Worm (Caenorhabditis elegans) whole organism, late embryonic: ENCODE results near the gene gpd-4.
A peak's percentile ranks its signal among the peaks of the same experiment; 100 is the strongest.

Experiments
- C08G9.2 ChIP-seq: sonication (generic microtip); optimal IDR thresholded peaks from 2 replicates; lab custom pipeline; 2016; ENCODE audit warnings: mild to moderate bottlenecking, missing genetic modification characterization, moderate library complexity, missing compliant biosample characterization
- C38D4.7 ChIP-seq: fragments of 200-800 bp; sonication (Bioruptor generic); optimal IDR thresholded peaks from 2 replicates; lab custom pipeline; 2018; ENCODE audit warnings: mild to moderate bottlenecking, missing genetic modification characterization, moderate library complexity, missing compliant biosample characterization
- K02D7.2 ChIP-seq: sonication (generic microtip); optimal IDR thresholded peaks from 2 replicates; lab custom pipeline; 2017; ENCODE audit warnings: mild to moderate bottlenecking, missing genetic modification characterization, missing compliant biosample characterization
- T23F11.4 ChIP-seq: fragments of 200-800 bp; sonication (Bioruptor generic); optimal IDR thresholded peaks from 2 replicates; lab custom pipeline; 2018; ENCODE audit warnings: mild to moderate bottlenecking, missing genetic modification characterization, missing compliant biosample characterization
- ceh-14 ChIP-seq: sonication (generic microtip); optimal IDR thresholded peaks from 2 replicates; lab custom pipeline; 2016; ENCODE audit warnings: missing genotype, missing genetic modification characterization, missing compliant biosample characterization
- ceh-18 ChIP-seq: sonication (generic microtip); optimal IDR thresholded peaks from 2 replicates; lab custom pipeline; 2016; ENCODE audit warnings: missing genetic modification characterization, missing compliant biosample characterization
- ceh-19 ChIP-seq: fragments of 200-800 bp; sonication (Bioruptor generic); optimal IDR thresholded peaks from 2 replicates; lab custom pipeline; 2018; ENCODE audit warnings: mild to moderate bottlenecking, missing genetic modification characterization, missing compliant biosample characterization
- ceh-2 ChIP-seq: sonication (generic microtip); optimal IDR thresholded peaks from 2 replicates; lab custom pipeline; 2016; ENCODE audit warnings: missing genotype, missing genetic modification characterization, missing compliant biosample characterization
- ceh-31 ChIP-seq: sonication (generic microtip); optimal IDR thresholded peaks from 2 replicates; lab custom pipeline; 2016; ENCODE audit warnings: missing genetic modification characterization, missing compliant biosample characterization
- ceh-34 ChIP-seq: sonication (generic microtip); optimal IDR thresholded peaks from 2 replicates; lab custom pipeline; 2016; ENCODE audit warnings: mild to moderate bottlenecking, missing genetic modification characterization, missing compliant biosample characterization
- ceh-48 ChIP-seq: sonication (generic microtip); optimal IDR thresholded peaks from 2 replicates; lab custom pipeline; 2016; ENCODE audit warnings: missing genetic modification characterization, inconsistent platforms, missing compliant biosample characterization
- ceh-9 ChIP-seq: sonication (generic microtip); optimal IDR thresholded peaks from 2 replicates; lab custom pipeline; 2016; ENCODE audit warnings: mild to moderate bottlenecking, missing genetic modification characterization, inconsistent platforms, missing compliant biosample characterization
- dmd-4 ChIP-seq: sonication (generic microtip); optimal IDR thresholded peaks from 2 replicates; lab custom pipeline; 2016; ENCODE audit warnings: borderline replicate concordance, missing genetic modification characterization, missing compliant biosample characterization
- dve-1 ChIP-seq: sonication (generic microtip); optimal IDR thresholded peaks from 2 replicates; lab custom pipeline; 2017; ENCODE audit warnings: antibody characterized with exemption, mild to moderate bottlenecking, missing genetic modification characterization, missing compliant biosample characterization
- elt-2 ChIP-seq: sonication (generic microtip); optimal IDR thresholded peaks from 2 replicates; lab custom pipeline; 2016; ENCODE audit warnings: missing genetic modification reagents, missing genetic modification characterization, missing compliant biosample characterization
- ets-4 ChIP-seq: sonication (generic microtip); optimal IDR thresholded peaks from 2 replicates; lab custom pipeline; 2016; ENCODE audit warnings: missing genetic modification characterization, missing compliant biosample characterization
- fax-1 ChIP-seq: sonication (generic microtip); optimal IDR thresholded peaks from 2 replicates; lab custom pipeline; 2016; ENCODE audit warnings: missing genotype, missing genetic modification characterization, missing compliant biosample characterization
- fkh-6 ChIP-seq: sonication (generic microtip); optimal IDR thresholded peaks from 2 replicates; lab custom pipeline; 2016; ENCODE audit warnings: missing genetic modification characterization, missing compliant biosample characterization
- gmeb-2 ChIP-seq: sonication (generic microtip); optimal IDR thresholded peaks from 2 replicates; lab custom pipeline; 2016; ENCODE audit warnings: missing genetic modification characterization, inconsistent platforms, missing compliant biosample characterization
- hlh-13 ChIP-seq: fragments of 200-800 bp; sonication (Bioruptor generic); optimal IDR thresholded peaks from 2 replicates; lab custom pipeline; 2018; ENCODE audit warnings: mild to moderate bottlenecking, missing genetic modification characterization, missing compliant biosample characterization
- hlh-15 ChIP-seq: sonication (generic microtip); optimal IDR thresholded peaks from 2 replicates; lab custom pipeline; 2016; ENCODE audit warnings: missing genetic modification characterization, missing compliant biosample characterization
- hlh-30 ChIP-seq: sonication (generic microtip); optimal IDR thresholded peaks from 2 replicates; lab custom pipeline; 2017; ENCODE audit warnings: antibody characterized with exemption, missing genetic modification characterization, missing compliant biosample characterization; ENCODE audit not compliant: insufficient read depth
- hlh-8 ChIP-seq: sonication (generic microtip); optimal IDR thresholded peaks from 2 replicates; lab custom pipeline; 2016; ENCODE audit warnings: missing genotype, missing genetic modification characterization, missing compliant biosample characterization
- lim-6 ChIP-seq: sonication (generic microtip); optimal IDR thresholded peaks from 2 replicates; lab custom pipeline; 2016; ENCODE audit warnings: missing genetic modification characterization, missing compliant biosample characterization
- lin-11 ChIP-seq: fragments of 200-800 bp; sonication (Bioruptor generic); optimal IDR thresholded peaks from 2 replicates; lab custom pipeline; 2018; ENCODE audit warnings: mild to moderate bottlenecking, missing genetic modification characterization, missing compliant biosample characterization
- madf-2 ChIP-seq: sonication (generic microtip); optimal IDR thresholded peaks from 2 replicates; lab custom pipeline; 2017; ENCODE audit warnings: missing genetic modification characterization, missing compliant biosample characterization
- mec-3 ChIP-seq: sonication (generic microtip); optimal IDR thresholded peaks from 2 replicates; lab custom pipeline; 2016; ENCODE audit warnings: borderline replicate concordance, missing genetic modification characterization, missing compliant biosample characterization
- nfya-1 ChIP-seq: sonication (generic microtip); optimal IDR thresholded peaks from 2 replicates; lab custom pipeline; 2017; ENCODE audit warnings: missing genetic modification characterization, mild to moderate bottlenecking, missing compliant biosample characterization, antibody characterized with exemption, moderate library complexity
- nhr-11 ChIP-seq: fragments of 150-350 bp; optimal IDR thresholded peaks from 2 replicates; lab custom pipeline; 2014; ENCODE audit warnings: missing biosample characterization, missing genetic modification characterization
- npax-4 ChIP-seq: sonication (generic microtip); optimal IDR thresholded peaks from 2 replicates; lab custom pipeline; 2016; ENCODE audit warnings: missing genetic modification characterization, missing compliant biosample characterization
- odd-2 ChIP-seq: sonication (generic microtip); optimal IDR thresholded peaks from 2 replicates; lab custom pipeline; 2017; ENCODE audit warnings: antibody characterized with exemption, mild to moderate bottlenecking, missing genetic modification characterization, missing compliant biosample characterization
- pha-2 ChIP-seq: sonication (generic microtip); optimal IDR thresholded peaks from 2 replicates; lab custom pipeline; 2017; ENCODE audit warnings: mild to moderate bottlenecking, missing genetic modification characterization, missing compliant biosample characterization
- pqm-1 ChIP-seq: sonication (generic microtip); optimal IDR thresholded peaks from 2 replicates; lab custom pipeline; 2016; ENCODE audit warnings: missing genetic modification characterization, missing compliant biosample characterization
- ref-2 ChIP-seq: sonication (generic microtip); optimal IDR thresholded peaks from 2 replicates; lab custom pipeline; 2016; ENCODE audit warnings: missing genetic modification characterization, missing compliant biosample characterization
- rnt-1 ChIP-seq: sonication (generic microtip); optimal IDR thresholded peaks from 2 replicates; lab custom pipeline; 2016; ENCODE audit warnings: missing genetic modification characterization, missing compliant biosample characterization
- sdc-2 ChIP-seq: sonication (generic microtip); optimal IDR thresholded peaks from 2 replicates; lab custom pipeline; 2016; ENCODE audit warnings: missing genotype, missing genetic modification characterization, missing compliant biosample characterization
- sox-2 ChIP-seq: fragments of 200-800 bp; sonication (Bioruptor generic); IDR thresholded peaks from 2 replicates; pipeline ENCODE4 v1.3.6; 2022; ENCODE audit warnings: missing genetic modification reagents, missing genetic modification characterization, missing compliant biosample characterization
- syd-9 ChIP-seq: sonication (generic microtip); optimal IDR thresholded peaks from 2 replicates; lab custom pipeline; 2016; ENCODE audit warnings: mild to moderate bottlenecking, missing genetic modification characterization, moderate library complexity, missing compliant biosample characterization
- tbx-2 ChIP-seq: sonication (generic microtip); optimal IDR thresholded peaks from 2 replicates; lab custom pipeline; 2016; ENCODE audit warnings: missing genetic modification characterization, missing compliant biosample characterization
- tbx-7 ChIP-seq: sonication (generic microtip); optimal IDR thresholded peaks from 2 replicates; lab custom pipeline; 2016; ENCODE audit warnings: missing genotype, missing genetic modification characterization, missing compliant biosample characterization
- ttx-3 ChIP-seq: sonication (generic microtip); optimal IDR thresholded peaks from 2 replicates; lab custom pipeline; 2016; ENCODE audit warnings: missing genetic modification reagents, missing genetic modification characterization, missing compliant biosample characterization
- unc-3 ChIP-seq, 2 experiments: fragments of 200-800 bp in 1 of 2; sonication (Bioruptor generic) in 1 of 2; sonication (generic microtip) in 1 of 2; conservative IDR thresholded peaks in 1 of 2; optimal IDR thresholded peaks in 1 of 2; 2 replicates each; pipeline versions ENCODE4 v1.3.6 to Lab custom; 2016 to 2022; ENCODE audit warnings: missing compliant biosample characterization in 2 of 2, missing genetic modification characterization in 2 of 2, missing genetic modification reagents in 1 of 2
- unc-42 ChIP-seq: sonication (generic microtip); optimal IDR thresholded peaks from 2 replicates; lab custom pipeline; 2016; ENCODE audit warnings: missing genotype, missing genetic modification characterization, missing compliant biosample characterization
- unc-55 ChIP-seq: sonication (generic microtip); optimal IDR thresholded peaks from 2 replicates; lab custom pipeline; 2017; ENCODE audit warnings: missing biosample characterization, missing genetic modification reagents, missing genetic modification characterization
- zip-5 ChIP-seq: sonication (generic microtip); optimal IDR thresholded peaks from 2 replicates; lab custom pipeline; 2016; ENCODE audit warnings: missing genetic modification characterization, missing compliant biosample characterization

gpd-4 gene

DNA sequence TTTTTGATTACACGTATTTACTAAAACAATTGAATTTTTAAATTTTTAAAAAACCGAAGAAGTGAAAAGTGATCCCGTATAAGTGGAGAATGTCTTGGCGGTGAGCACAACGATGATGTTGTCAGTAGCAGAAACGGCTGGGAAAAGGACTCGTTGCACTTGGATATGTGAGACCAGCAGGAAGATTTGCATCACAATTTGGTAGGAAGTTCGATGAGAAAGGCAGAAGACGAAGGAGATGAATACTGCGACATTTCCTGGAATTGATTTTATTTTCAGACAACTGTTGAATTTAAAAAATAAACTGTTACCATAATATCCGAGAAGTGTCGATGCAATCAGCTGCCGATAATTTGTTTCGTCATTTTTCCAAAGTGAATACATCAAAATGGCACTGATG is 28.8 kb downstream of the gpd-4 start, which contains the start of gene R05H5.4:
Gene R05H5.4, minus strand, starts transcription at position 101 of the 400 bp plus-strand sequence.
- TF ChIP-seq K02D7.2 (tag; lab: Kevin White, UChicago) = no peak
- TF ChIP-seq, all 69 proteins: peak for 0

DNA sequence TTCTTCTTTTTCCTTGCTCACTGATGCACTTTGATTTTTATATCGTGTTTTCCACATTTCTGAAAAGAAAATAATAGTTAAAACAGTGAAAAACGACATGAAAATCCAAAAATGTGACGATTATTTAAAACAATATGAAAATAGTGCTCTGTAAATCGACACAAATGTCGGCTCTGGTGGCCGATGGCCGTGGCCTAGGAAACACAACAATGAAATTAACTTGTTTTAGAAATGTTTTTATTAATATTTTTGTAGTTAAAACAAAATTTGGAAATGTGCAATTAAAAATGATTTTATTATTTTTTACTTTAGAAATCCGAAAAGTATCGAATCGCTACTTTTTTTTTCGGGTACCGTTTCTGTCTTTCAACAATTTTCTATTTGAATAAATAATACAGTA is 29.7 kb downstream of the gpd-4 start, which contains the start of gene arv-1:
Gene arv-1, minus strand, starts transcription at position 65 of the 400 bp plus-strand sequence.
- peak; percentile 64 for TF ChIP-seq ceh-2 (tag; lab: Kevin White, UChicago)
- TF ChIP-seq hlh-8 (tag; lab: Kevin White, UChicago) = peak; percentile 65
- TF ChIP-seq C08G9.2 (tag; lab: Kevin White, UChicago) = peak; percentile 52
- TF ChIP-seq sox-2 (GFP tag; lab: Robert Waterston, UW) = 0 out of 2 replicates have a peak, but pooled peaks have one; percentile 22
- TF ChIP-seq ttx-3 (tag; lab: Kevin White, UChicago) = no peak
- no peak for TF ChIP-seq hlh-30 (tag; lab: Kevin White, UChicago)
- peak; percentile 19 for TF ChIP-seq elt-2 (tag; lab: Kevin White, UChicago)
- TF ChIP-seq zip-5 (tag; lab: Kevin White, UChicago) = peak; percentile 54
- TF ChIP-seq ceh-9 (tag; lab: Kevin White, UChicago) = no peak
- TF ChIP-seq tbx-7 = peak; percentile 74
- TF ChIP-seq mec-3 (tag; lab: Kevin White, UChicago) = no peak
- peak; percentile 26 for TF ChIP-seq C38D4.7 (GFP tag; lab: Kevin White, UChicago)
- TF ChIP-seq fax-1 (tag; lab: Kevin White, UChicago) = peak; percentile 36
- peak; percentile 24 for TF ChIP-seq ref-2 (tag; lab: Kevin White, UChicago)
- TF ChIP-seq ceh-14 (tag; lab: Kevin White, UChicago) = peak; percentile 40
- peak; percentile 42 for TF ChIP-seq unc-42
- TF ChIP-seq lim-6 (tag; lab: Kevin White, UChicago) = no peak
- no peak for TF ChIP-seq unc-3 (GFP tag; conservative IDR thresholded peaks at IDR 0.05; lab: Robert Waterston, UW)
- TF ChIP-seq unc-3 (tag; optimal IDR thresholded peaks at IDR 0.05; lab: Kevin White, UChicago) = no peak
- TF ChIP-seq ets-4 (tag; lab: Kevin White, UChicago) = peak; percentile 70
- peak; percentile 4 for TF ChIP-seq ceh-34
- no peak for TF ChIP-seq madf-2 (tag; lab: Kevin White, UChicago)
- TF ChIP-seq tbx-2 = peak; percentile 81
- no peak for TF ChIP-seq nhr-11 (tag; lab: Kevin White, UChicago)
- no peak for TF ChIP-seq odd-2
- TF ChIP-seq ceh-31 (tag; lab: Kevin White, UChicago) = peak; percentile 79
- TF ChIP-seq pha-2 (tag; lab: Kevin White, UChicago) = peak; percentile 14

DNA sequence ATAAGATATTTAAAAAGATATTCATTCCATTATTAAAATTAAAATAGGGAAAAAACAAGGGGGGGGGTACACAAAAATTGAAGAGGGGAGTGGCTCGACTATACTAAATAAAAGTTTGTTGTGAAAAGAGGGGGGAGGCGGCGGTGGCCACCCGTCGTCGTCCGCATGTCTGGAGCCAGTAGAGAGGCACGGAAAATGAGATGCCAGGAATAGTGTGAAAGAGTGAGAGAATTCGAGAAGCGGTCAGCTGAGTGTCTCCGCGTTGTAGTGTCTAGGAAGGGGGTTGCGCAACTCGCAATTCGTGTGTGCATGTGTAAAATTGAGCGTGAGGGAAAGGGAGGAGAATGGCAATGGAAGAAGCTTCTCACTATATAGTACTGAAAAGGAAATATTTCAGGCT is 31.2 kb downstream of the gpd-4 start:
- TF ChIP-seq madf-2 (tag; lab: Kevin White, UChicago) = peak; percentile 37
- TF ChIP-seq hlh-8 (tag; lab: Kevin White, UChicago) = peak; percentile 51
- TF ChIP-seq ceh-18 = peak; percentile 31
- TF ChIP-seq C38D4.7 (GFP tag; lab: Kevin White, UChicago) = no peak
- TF ChIP-seq ets-4 (tag; lab: Kevin White, UChicago) = peak; percentile 31
- no peak for TF ChIP-seq hlh-15 (tag; lab: Kevin White, UChicago)
- peak; percentile 61 for TF ChIP-seq ceh-34
- TF ChIP-seq K02D7.2 (tag; lab: Kevin White, UChicago) = no peak
- TF ChIP-seq syd-9 (tag; lab: Kevin White, UChicago) = peak; percentile 23
- no peak for TF ChIP-seq pqm-1 (tag; lab: Kevin White, UChicago)
- TF ChIP-seq ref-2 (tag; lab: Kevin White, UChicago) = peak; percentile 64
- peak; percentile 49 for TF ChIP-seq ceh-14 (tag; lab: Kevin White, UChicago)
- peak; percentile 79 for TF ChIP-seq nfya-1 (tag; lab: Kevin White, UChicago)
- no peak for TF ChIP-seq pha-2 (tag; lab: Kevin White, UChicago)
- TF ChIP-seq dve-1 (tag; lab: Kevin White, UChicago) = no peak
- peak; percentile 70 for TF ChIP-seq ceh-19 (GFP tag; lab: Kevin White, UChicago)
- TF ChIP-seq unc-42 = peak; percentile 59
- TF ChIP-seq fkh-6 (tag; lab: Kevin White, UChicago) = peak; percentile 47
- peak; percentile 69 for TF ChIP-seq tbx-2
- TF ChIP-seq npax-4 (tag; lab: Kevin White, UChicago) = no peak
- TF ChIP-seq ceh-31 (tag; lab: Kevin White, UChicago) = peak; percentile 80
- peak; percentile 14 for TF ChIP-seq rnt-1 (tag; lab: Kevin White, UChicago)
- no peak for TF ChIP-seq ceh-48 (tag; lab: Kevin White, UChicago)
- TF ChIP-seq lin-11 (tag; lab: Kevin White, UChicago) = no peak
- TF ChIP-seq unc-3 (GFP tag; conservative IDR thresholded peaks at IDR 0.05; lab: Robert Waterston, UW) = no peak
- no peak for TF ChIP-seq unc-3 (tag; optimal IDR thresholded peaks at IDR 0.05; lab: Kevin White, UChicago)
- no peak for TF ChIP-seq gmeb-2 (tag; lab: Kevin White, UChicago)
- TF ChIP-seq mec-3 (tag; lab: Kevin White, UChicago) = no peak
- TF ChIP-seq sdc-2 (tag; lab: Kevin White, UChicago) = no peak
- no peak for TF ChIP-seq dmd-4
- TF ChIP-seq unc-55 (GFP tag; lab: Kevin White, UChicago) = peak; percentile 52
- peak; percentile 9 for TF ChIP-seq ceh-2 (tag; lab: Kevin White, UChicago)
- peak; percentile 4 for TF ChIP-seq hlh-13 (GFP tag; lab: Kevin White, UChicago)
- TF ChIP-seq T23F11.4 (GFP tag; lab: Kevin White, UChicago) = no peak
